Worm (Caenorhabditis elegans) whole organism, mixed stage, embryonic: ENCODE results near the gene rbm-39.

ENCODE experiments used
- M03D4.4 ChIP-seq: sonication (generic microtip); optimal IDR thresholded peaks from 2 replicates; lab custom pipeline; 2017; ENCODE audit warnings: mild to moderate bottlenecking, missing genetic modification characterization, missing compliant biosample characterization
- bed-3 ChIP-seq: fragments of 200-800 bp; sonication (Bioruptor generic); optimal IDR thresholded peaks from 3 replicates; lab custom pipeline; 2018; ENCODE audit warnings: mild to moderate bottlenecking, missing genetic modification characterization, moderate library complexity, missing compliant biosample characterization
- blmp-1 ChIP-seq: fragments of 150-350 bp; optimal IDR thresholded peaks from 2 replicates; lab custom pipeline; 2014; ENCODE audit warnings: missing biosample characterization, missing genetic modification characterization
- ceh-39 ChIP-seq: fragments of 150-350 bp; optimal IDR thresholded peaks from 2 replicates; lab custom pipeline; 2014; ENCODE audit warnings: missing biosample characterization, missing genetic modification characterization
- ceh-43 ChIP-seq: fragments of 200-800 bp; sonication (Bioruptor generic); optimal IDR thresholded peaks from 2 replicates; lab custom pipeline; 2018; ENCODE audit warnings: mild to moderate bottlenecking, missing genetic modification characterization, moderate library complexity, missing compliant biosample characterization
- ceh-83 ChIP-seq: fragments of 200-800 bp; sonication (Bioruptor generic); optimal IDR thresholded peaks from 2 replicates; lab custom pipeline; 2018; ENCODE audit warnings: mild to moderate bottlenecking, missing genetic modification characterization, missing compliant biosample characterization
- ces-1 ChIP-seq: fragments of 150-350 bp; optimal IDR thresholded peaks from 2 replicates; lab custom pipeline; 2014; ENCODE audit warnings: missing biosample characterization, missing genetic modification reagents, missing genetic modification characterization
- cnd-1 ChIP-seq: fragments of 200-800 bp; sonication (Bioruptor generic); optimal IDR thresholded peaks from 2 replicates; lab custom pipeline; 2018; ENCODE audit warnings: mild to moderate bottlenecking, missing genetic modification characterization, missing compliant biosample characterization
- drap-1 ChIP-seq: fragments of 200-800 bp; sonication (Bioruptor generic); optimal IDR thresholded peaks from 3 replicates; lab custom pipeline; 2018; ENCODE audit warnings: mild to moderate bottlenecking, missing genetic modification characterization, missing compliant biosample characterization
- elt-1 ChIP-seq: sonication (generic microtip); optimal IDR thresholded peaks from 2 replicates; lab custom pipeline; 2017; ENCODE audit warnings: missing genetic modification characterization, mild to moderate bottlenecking, missing compliant biosample characterization, antibody characterized with exemption, moderate library complexity, borderline replicate concordance; ENCODE audit not compliant: insufficient read depth
- elt-3 ChIP-seq: fragments of 150-350 bp; optimal IDR thresholded peaks from 2 replicates; lab custom pipeline; 2014; ENCODE audit warnings: missing biosample characterization, missing genetic modification characterization
- ham-2 ChIP-seq: fragments of 200-800 bp; sonication (Bioruptor generic); optimal IDR thresholded peaks from 2 replicates; lab custom pipeline; 2018; ENCODE audit warnings: mild to moderate bottlenecking, missing genetic modification characterization, missing compliant biosample characterization
- hlh-1 ChIP-seq: fragments of 150-350 bp; optimal IDR thresholded peaks from 2 replicates; lab custom pipeline; 2014; ENCODE audit warnings: missing biosample characterization, missing genetic modification reagents, missing genetic modification characterization
- lin-13 ChIP-seq: fragments of 150-350 bp; optimal IDR thresholded peaks from 2 replicates; lab custom pipeline; 2014; ENCODE audit warnings: missing biosample characterization, missing genetic modification characterization
- lin-32 ChIP-seq: fragments of 200-800 bp; sonication (Bioruptor generic); optimal IDR thresholded peaks from 2 replicates; lab custom pipeline; 2018; ENCODE audit warnings: mild to moderate bottlenecking, missing genetic modification characterization, missing compliant biosample characterization
- lsy-2 ChIP-seq: fragments of 150-350 bp; optimal IDR thresholded peaks from 2 replicates; lab custom pipeline; 2014; ENCODE audit warnings: missing biosample characterization, missing genetic modification characterization
- mab-5 ChIP-seq: fragments of 150-350 bp; optimal IDR thresholded peaks from 2 replicates; lab custom pipeline; 2014; ENCODE audit warnings: missing biosample characterization, missing genetic modification characterization
- mep-1 ChIP-seq: fragments of 150-350 bp; optimal IDR thresholded peaks from 2 replicates; lab custom pipeline; 2017; ENCODE audit warnings: missing biosample characterization, missing genetic modification reagents, missing genetic modification characterization, inconsistent platforms
- mls-2 ChIP-seq: sonication (generic microtip); optimal IDR thresholded peaks from 2 replicates; lab custom pipeline; 2016; ENCODE audit warnings: mild to moderate bottlenecking, missing genetic modification characterization, moderate library complexity, missing compliant biosample characterization
- nhr-237 ChIP-seq: fragments of 150-350 bp; optimal IDR thresholded peaks from 2 replicates; lab custom pipeline; 2014; ENCODE audit warnings: missing biosample characterization, missing genetic modification characterization
- nhr-28 ChIP-seq: fragments of 150-350 bp; optimal IDR thresholded peaks from 2 replicates; lab custom pipeline; 2014; ENCODE audit warnings: missing biosample characterization, missing genetic modification characterization
- nhr-76 ChIP-seq: sonication (generic microtip); optimal IDR thresholded peaks from 2 replicates; lab custom pipeline; 2017; ENCODE audit warnings: missing biosample characterization, missing genetic modification characterization
- snpc-4 ChIP-seq: fragments of 150-350 bp; optimal IDR thresholded peaks from 2 replicates; lab custom pipeline; 2014; ENCODE audit warnings: missing biosample characterization, missing genetic modification characterization
- unc-120 ChIP-seq: sonication (generic microtip); optimal IDR thresholded peaks from 2 replicates; lab custom pipeline; 2017; ENCODE audit warnings: missing genetic modification characterization, missing compliant biosample characterization; ENCODE audit not compliant: poor library complexity, severe bottlenecking
- unc-39 ChIP-seq: fragments of 150-350 bp; optimal IDR thresholded peaks from 2 replicates; lab custom pipeline; 2014; ENCODE audit warnings: missing biosample characterization, missing genetic modification characterization
- unc-62 ChIP-seq: fragments of 150-350 bp; optimal IDR thresholded peaks from 2 replicates; lab custom pipeline; 2014; ENCODE audit warnings: missing biosample characterization, missing genetic modification reagents, missing genetic modification characterization
- ztf-11 ChIP-seq: fragments of 150-350 bp; optimal IDR thresholded peaks from 2 replicates; lab custom pipeline; 2014; ENCODE audit warnings: missing biosample characterization, missing genetic modification characterization

The rbm-39 gene

DNA sequence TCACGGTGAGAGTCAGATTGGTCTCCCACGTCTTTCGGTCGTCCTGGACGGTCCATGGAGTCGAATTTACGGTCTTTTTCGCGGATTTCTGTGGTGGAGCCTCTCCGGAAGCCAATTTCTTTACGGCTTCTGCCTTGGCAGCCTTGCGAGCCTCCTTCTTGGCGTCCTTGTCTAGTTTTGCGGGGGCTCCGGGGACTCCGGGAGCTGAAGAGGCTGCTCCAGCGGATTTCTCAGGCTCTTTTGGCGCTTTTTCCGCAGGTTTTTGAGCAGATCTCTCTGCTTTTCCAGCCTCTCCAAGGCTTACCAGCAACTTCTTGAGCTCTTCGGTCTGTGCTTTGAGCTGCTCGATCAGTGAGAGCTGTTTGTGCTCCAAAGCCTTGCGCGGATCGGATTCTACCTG, 43.3 kb downstream of the rbm-39 start:
- no peak for TF ChIP-seq ztf-11
- no peak for TF ChIP-seq lin-13 (tag; lab: Kevin White, UChicago)
- TF ChIP-seq ceh-43 (GFP tag; lab: Kevin White, UChicago) = no peak
- no peak for TF ChIP-seq mep-1 (tag; lab: Kevin White, UChicago)
- TF ChIP-seq mls-2 (tag; lab: Kevin White, UChicago) = no peak
- TF ChIP-seq unc-120 (tag; lab: Kevin White, UChicago) = no peak
- no peak for TF ChIP-seq elt-3 (tag; lab: Kevin White, UChicago)
- TF ChIP-seq lin-32 (GFP tag; lab: Kevin White, UChicago) = no peak
- no peak for TF ChIP-seq hlh-1 (tag; lab: Kevin White, UChicago)
- TF ChIP-seq M03D4.4 (tag; lab: Kevin White, UChicago) = no peak

DNA sequence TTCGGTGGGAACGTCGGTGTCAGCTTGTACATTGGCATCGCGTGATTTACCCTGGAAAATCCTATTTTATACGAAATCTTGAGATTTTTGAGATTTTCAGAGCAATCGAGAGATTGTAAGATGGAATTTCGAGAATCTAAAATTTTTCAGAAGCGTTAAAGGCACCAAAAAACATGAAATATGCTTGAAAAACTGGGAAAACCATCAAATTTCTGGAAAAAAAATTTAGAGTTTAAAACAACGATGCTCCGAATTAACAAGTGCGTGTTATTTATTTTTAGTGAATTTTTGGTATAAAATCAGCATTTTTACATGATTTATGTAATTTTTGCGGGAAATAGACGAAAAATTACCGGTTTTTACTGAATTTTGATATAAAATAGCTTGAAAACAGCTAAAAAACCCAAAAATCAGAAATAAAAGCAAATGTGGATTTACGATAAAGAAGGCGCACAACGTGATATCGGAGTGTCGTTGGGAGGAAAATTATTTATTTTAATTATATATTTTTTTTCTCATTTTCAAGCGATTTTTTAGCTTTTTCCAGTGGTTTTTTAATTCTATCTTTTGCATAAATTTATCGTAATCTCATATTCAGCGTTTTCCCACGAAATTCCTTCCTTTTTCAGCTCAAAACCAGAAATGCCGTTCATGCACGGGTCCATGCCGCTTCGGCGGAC, 44.0 kb downstream of the rbm-39 start, which contains the start of the genes Y55F3AM.13 and mrps-25:
Gene Y55F3AM.13, minus strand, starts transcription at position 51 of the 680 bp plus-strand sequence.
Gene mrps-25, plus strand, starts transcription at position 630 of the 680 bp plus-strand sequence.
- TF ChIP-seq lsy-2 (tag; lab: Kevin White, UChicago) = peak; percentile 8
- no peak for TF ChIP-seq mab-5 (tag; lab: Kevin White, UChicago)
- no peak for TF ChIP-seq drap-1 (GFP tag; lab: Kevin White, UChicago)
- TF ChIP-seq M03D4.4 (tag; lab: Kevin White, UChicago) = no peak
- TF ChIP-seq snpc-4 (tag; lab: Kevin White, UChicago) = no peak
- no peak for TF ChIP-seq unc-120 (tag; lab: Kevin White, UChicago)
- TF ChIP-seq unc-39 (tag; lab: Kevin White, UChicago) = no peak
- TF ChIP-seq blmp-1 (tag; lab: Kevin White, UChicago) = no peak
- TF ChIP-seq nhr-76 (tag; lab: Kevin White, UChicago) = no peak
- TF ChIP-seq nhr-28 = no peak
- peak; percentile 73 for TF ChIP-seq ces-1 (GFP tag; lab: Kevin White, UChicago)
- no peak for TF ChIP-seq unc-62 (GFP tag; lab: Kevin White, UChicago)
- TF ChIP-seq nhr-237 = peak; percentile 28

DNA sequence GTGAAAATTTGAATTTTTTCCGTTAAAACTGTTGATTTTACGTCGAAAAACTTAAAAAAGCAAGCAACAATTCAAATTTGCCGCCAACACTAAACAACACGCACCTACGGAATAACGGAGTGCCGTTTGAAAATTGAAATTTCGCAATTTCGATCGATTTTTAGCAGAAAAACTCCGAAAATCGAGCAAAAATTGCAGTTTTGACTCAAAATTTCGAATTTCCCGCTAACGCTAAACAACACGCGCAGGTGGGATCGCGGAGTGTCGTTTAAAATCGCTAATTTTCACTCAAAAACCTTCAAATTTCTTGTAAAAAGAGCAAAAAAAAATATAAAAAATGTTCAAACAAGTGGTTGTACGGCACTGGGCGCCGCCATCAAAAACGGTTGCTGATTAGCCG, 46.1 kb downstream of the rbm-39 start:
- TF ChIP-seq nhr-237 (no peak), ham-2 (GFP tag; lab: Kevin White, UChicago) (no peak), ceh-43 (GFP tag; lab: Kevin White, UChicago) (no peak), elt-1 (tag; lab: Kevin White, UChicago) (no peak), ztf-11 (no peak)

DNA sequence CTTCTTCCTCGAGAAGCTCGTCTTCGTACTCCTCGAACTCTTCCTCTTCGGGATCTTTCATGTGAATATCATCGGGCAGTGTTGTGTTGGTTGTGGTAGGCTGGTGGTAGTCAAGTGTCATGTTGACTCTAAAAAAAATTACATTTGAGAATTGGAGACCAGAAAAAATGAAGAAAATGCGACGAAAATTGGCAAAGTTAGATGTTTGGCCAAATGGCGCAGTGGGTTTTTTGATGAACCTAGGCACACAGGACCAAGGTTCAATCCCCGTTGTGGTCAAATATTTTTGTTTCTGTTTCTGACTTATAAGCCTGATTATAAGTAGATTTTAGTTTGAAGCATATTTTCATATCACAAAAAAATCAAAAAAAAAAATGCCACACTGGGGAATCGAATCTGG, 50.6 kb downstream of the rbm-39 start:
- TF ChIP-seq ceh-83 = no peak
- TF ChIP-seq ces-1 (GFP tag; lab: Kevin White, UChicago) = no peak
- TF ChIP-seq unc-120 (tag; lab: Kevin White, UChicago) = no peak
- TF ChIP-seq ceh-39 (tag; lab: Kevin White, UChicago) = no peak
- no peak for TF ChIP-seq ztf-11
- no peak for TF ChIP-seq ham-2 (GFP tag; lab: Kevin White, UChicago)
- TF ChIP-seq nhr-76 (tag; lab: Kevin White, UChicago) = no peak
- no peak for TF ChIP-seq mep-1 (tag; lab: Kevin White, UChicago)
- TF ChIP-seq bed-3 (GFP tag; lab: Kevin White, UChicago) = no peak
- TF ChIP-seq hlh-1 (tag; lab: Kevin White, UChicago) = no peak
- no peak for TF ChIP-seq drap-1 (GFP tag; lab: Kevin White, UChicago)
- TF ChIP-seq snpc-4 (tag; lab: Kevin White, UChicago) = no peak
- no peak for TF ChIP-seq unc-62 (GFP tag; lab: Kevin White, UChicago)
- TF ChIP-seq blmp-1 (tag; lab: Kevin White, UChicago) = no peak

DNA sequence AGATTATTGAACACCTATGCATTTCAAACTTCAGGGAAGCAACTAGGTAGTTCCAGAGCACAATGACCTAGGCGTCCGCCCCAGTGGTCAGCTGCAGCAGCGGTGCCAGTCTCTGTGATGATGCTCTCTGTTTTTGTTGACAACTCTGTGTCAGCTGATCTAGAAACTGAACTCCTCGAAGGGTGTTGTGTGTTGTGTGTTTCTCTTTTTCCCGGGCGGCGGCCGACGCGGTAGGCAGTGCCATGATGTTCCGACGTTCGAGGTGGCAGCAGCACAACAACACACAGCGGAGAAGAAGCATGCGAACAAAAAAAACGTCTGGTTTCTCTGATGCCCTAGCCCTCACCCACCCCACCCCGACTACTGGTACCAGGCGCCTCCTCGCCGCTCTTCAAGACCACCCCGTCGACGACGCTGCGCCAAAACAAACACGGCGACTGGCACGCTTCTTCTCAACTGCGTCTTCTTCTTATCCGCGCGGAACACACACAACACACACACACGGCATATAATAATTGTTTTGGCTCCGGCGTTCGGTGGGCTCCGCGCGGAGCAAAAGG, 51.9 kb downstream of the rbm-39 start:
- TF ChIP-seq drap-1 (GFP tag; lab: Kevin White, UChicago) (no peak), cnd-1 (tag; lab: Kevin White, UChicago) (no peak), ceh-39 (tag; lab: Kevin White, UChicago) (no peak), hlh-1 (tag; lab: Kevin White, UChicago) (no peak), elt-3 (tag; lab: Kevin White, UChicago) (no peak)
